Worm (Caenorhabditis elegans): Measurements from ENCODE around the gene F30H5.5.

The F30H5.5 gene

ce11 chrIII:482739-483138, 5.8 kb upstream of the F30H5.5 start:
- peak; percentile 16 for TF ChIP-seq nhr-6 (tag; optimal IDR thresholded peaks at IDR 0.05)
- TF ChIP-seq nhr-11 (tag; optimal IDR thresholded peaks at IDR 0.05): peak; percentile 30
- TF ChIP-seq nhr-111 (GFP tag; optimal IDR thresholded peaks at IDR 0.05): no peak
- TF ChIP-seq fkh-10 (GFP tag; optimal IDR thresholded peaks at IDR 0.05): peak; percentile 31

- TF ChIP-seq nhr-42 (GFP tag; IDR thresholded peaks at IDR 0.05) (no peak), zip-11 (GFP tag; IDR thresholded peaks at IDR 0.05) (no peak), hif-1 (tag; optimal IDR thresholded peaks at IDR 0.05) (no peak), pqm-1 (tag; optimal IDR thresholded peaks at IDR 0.05) (no peak), unc-130 (GFP tag; optimal IDR thresholded peaks at IDR 0.05) (no peak), Y105C5A.15 (GFP tag; IDR thresholded peaks at IDR 0.05) (no peak)
Measured at ce11 chrIII:483556-483955, 5.0 kb upstream of the F30H5.5 start, which contains the start of gene F10C5.3. F10C5.3 (plus strand) TSS chrIII:483868.

- no peak for TF ChIP-seq daf-19 (GFP tag; conservative IDR thresholded peaks at IDR 0.05)
- no peak for TF ChIP-seq php-3 (GFP tag; IDR thresholded peaks at IDR 0.05)
- TF ChIP-seq aha-1 (tag): no peak
- no peak for TF ChIP-seq nhr-76 (tag; optimal IDR thresholded peaks at IDR 0.05)
- no peak for TF ChIP-seq R02D3.7 (tag; optimal IDR thresholded peaks at IDR 0.05)
- TF ChIP-seq tra-1 (GFP tag; IDR thresholded peaks at IDR 0.05): no peak
- TF ChIP-seq set-16 (GFP tag; IDR thresholded peaks at IDR 0.05): peak; percentile 79
Measured at ce11 chrIII:486077-486597, 2.4 kb upstream of the F30H5.5 start, which contains the start of gene nlp-32. nlp-32 (minus strand) TSS chrIII:486547.

- peak; percentile 92 for TF ChIP-seq lin-38 (GFP tag; IDR thresholded peaks at IDR 0.05)
- TF ChIP-seq dpl-1 (GFP tag; optimal IDR thresholded peaks at IDR 0.05): peak; percentile 88
- TF ChIP-seq aha-1 (tag): peak; percentile 14
- TF ChIP-seq saeg-2 (GFP tag; IDR thresholded peaks at IDR 0.05): no peak
- peak in 1 of 2 experiments; percentile 7 for TF ChIP-seq unc-62 (GFP tag; optimal IDR thresholded peaks at IDR 0.05 in 1 of 2)
- TF ChIP-seq unc-62 (tag; optimal IDR thresholded peaks at IDR 0.05): no peak
- no peak for TF ChIP-seq ZK337.2 (GFP tag; IDR thresholded peaks at IDR 0.05)
- no peak for TF ChIP-seq attf-4 (tag; optimal IDR thresholded peaks at IDR 0.05)
- TF ChIP-seq mep-1 (tag; optimal IDR thresholded peaks at IDR 0.05): peak; percentile 30
- TF ChIP-seq nhr-6 (tag; optimal IDR thresholded peaks at IDR 0.05): peak; percentile 26
- TF ChIP-seq mes-2 (tag; optimal IDR thresholded peaks at IDR 0.05; ENCODE audit: poor library complexity, severe bottlenecking): peak; percentile 46
- peak; percentile 50 for TF ChIP-seq hlh-30 (tag; optimal IDR thresholded peaks at IDR 0.05; ENCODE audit: insufficient read depth)
- TF ChIP-seq lsy-2 (tag; optimal IDR thresholded peaks at IDR 0.05): peak in 1 of 2 experiments; percentile 58
Measured at ce11 chrIII:491090-491597, 2.6 kb downstream of the F30H5.5 start, which contains the start of gene unc-45. unc-45 (plus strand) TSS chrIII:491547.

- TF ChIP-seq ceh-82 (tag; optimal IDR thresholded peaks at IDR 0.05): no peak
- no peak for TF ChIP-seq daf-12 (tag; optimal IDR thresholded peaks at IDR 0.05)
- TF ChIP-seq set-16 (GFP tag; IDR thresholded peaks at IDR 0.05): peak; percentile 43; the same call in 1 of the 2 replicates
- TF ChIP-seq hif-1 (tag; optimal IDR thresholded peaks at IDR 0.05): peak; percentile 33 to 75
- peak; percentile 57 for TF ChIP-seq dpl-1 (GFP tag; optimal IDR thresholded peaks at IDR 0.05)
- TF ChIP-seq madf-9 (GFP tag; conservative IDR thresholded peaks at IDR 0.05): peak; percentile 89
- peak; percentile 85 for TF ChIP-seq rbr-2 (tag; optimal IDR thresholded peaks at IDR 0.05)
- TF ChIP-seq lin-1 (GFP tag; IDR thresholded peaks at IDR 0.05): peak; percentile 93
- no peak for TF ChIP-seq skn-1 (tag; optimal IDR thresholded peaks at IDR 0.05)
- TF ChIP-seq lim-7 (GFP tag; IDR thresholded peaks at IDR 0.05): peak; percentile 94
- TF ChIP-seq dmd-8 (GFP tag; IDR thresholded peaks at IDR 0.05): peak; percentile 84
- TF ChIP-seq nhr-6 (tag; optimal IDR thresholded peaks at IDR 0.05): peak; percentile 95
- peak; percentile 48 for TF ChIP-seq sdz-12 (GFP tag; optimal IDR thresholded peaks at IDR 0.05)
- peak; percentile 96 for TF ChIP-seq ceh-44 (GFP tag; IDR thresholded peaks at IDR 0.05)
- peak; percentile 35; the same call in 1 of the 2 replicates for TF ChIP-seq lin-29 (GFP tag; IDR thresholded peaks at IDR 0.05)
- peak; percentile 75 to 94 for TF ChIP-seq daf-16 (GFP tag; optimal IDR thresholded peaks at IDR 0.05)
- peak; percentile 91 for TF ChIP-seq daf-16 (tag; optimal IDR thresholded peaks at IDR 0.05)
- TF ChIP-seq fkh-10 (GFP tag; optimal IDR thresholded peaks at IDR 0.05): peak; percentile 39
- no peak for TF ChIP-seq lin-39 (tag; optimal IDR thresholded peaks at IDR 0.05)
- TF ChIP-seq mxl-2 (GFP tag; conservative IDR thresholded peaks at IDR 0.05): peak; percentile 65; the same call in 1 of the 2 replicates
- no peak for TF ChIP-seq mep-1 (tag; optimal IDR thresholded peaks at IDR 0.05)
- TF ChIP-seq T20F7.1 (GFP tag; optimal IDR thresholded peaks at IDR 0.05): no peak
- peak; percentile 80 for TF ChIP-seq unc-130 (GFP tag; optimal IDR thresholded peaks at IDR 0.05)
Measured at ce11 chrIII:502583-502982, 14.0 kb downstream of the F30H5.5 start.
